Worm (Caenorhabditis elegans): ENCODE results near the gene H05C05.1.

- TF ChIP-seq F23B12.7 (tag; optimal IDR thresholded peaks at IDR 0.05; ENCODE audit: insufficient read depth): no peak
- no peak for TF ChIP-seq ceh-79 (tag; optimal IDR thresholded peaks at IDR 0.05)
- TF ChIP-seq ekl-4 (GFP tag; IDR thresholded peaks at IDR 0.05): no peak
- no peak for TF ChIP-seq nfyb-1 (GFP tag; IDR thresholded peaks at IDR 0.05)
- no peak for TF ChIP-seq ama-1 (optimal IDR thresholded peaks at IDR 0.05)
- no peak for TF ChIP-seq ama-1 (GFP tag; optimal IDR thresholded peaks at IDR 0.05)
- TF ChIP-seq mxl-1 (tag; optimal IDR thresholded peaks at IDR 0.05): no peak
- TF ChIP-seq unc-62 (GFP tag; optimal IDR thresholded peaks at IDR 0.05): no peak
- no peak for TF ChIP-seq B0261.1 (tag; optimal IDR thresholded peaks at IDR 0.05)
- TF ChIP-seq sptf-2 (GFP tag; optimal IDR thresholded peaks at IDR 0.05): no peak
- TF ChIP-seq lin-40 (tag; optimal IDR thresholded peaks at IDR 0.05): no peak
- no peak for TF ChIP-seq nhr-90 (tag; optimal IDR thresholded peaks at IDR 0.05)
- no peak for TF ChIP-seq mcd-1 (GFP tag; IDR thresholded peaks at IDR 0.05)
- TF ChIP-seq him-1 (tag; optimal IDR thresholded peaks at IDR 0.05): no peak
- TF ChIP-seq lin-54 (GFP tag; optimal IDR thresholded peaks at IDR 0.05): no peak
These were observed 26.1 kb upstream of the H05C05.1 start for ce11 chrIII:2920866-2921265.

Data from whole organism, young adult.